Fruit fly (Drosophila melanogaster) whole organism, embryonic: ENCODE results near the gene CG10311.
A peak's percentile ranks its signal among the peaks of the same experiment; 100 is the strongest.

Experiments used
- Atf3 ChIP-seq: fragments of 200-800 bp; sonication (Bioruptor generic); optimal IDR thresholded peaks from 3 replicates; lab custom pipeline; 2016; ENCODE audit warnings: missing biosample characterization, missing genetic modification characterization
- CG10366 ChIP-seq: fragments of 200-800 bp; sonication (Bioruptor generic); IDR thresholded peaks from 2 replicates; pipeline ENCODE4 v1.3.6; 2022; ENCODE audit warnings: missing biosample characterization, missing genetic modification characterization
- CG11093 ChIP-seq: fragments of 200-800 bp; sonication (Bioruptor generic); IDR thresholded peaks from 3 replicates; pipeline ENCODE4 v1.3.6; 2022; ENCODE audit warnings: missing biosample characterization, missing genetic modification characterization
- CG12219 ChIP-seq: fragments of 200-800 bp; sonication (Bioruptor generic); optimal IDR thresholded peaks from 3 replicates; lab custom pipeline; 2018; ENCODE audit warnings: missing biosample characterization, mild to moderate bottlenecking, missing genetic modification characterization
- CG12942 ChIP-seq: fragments of 200-800 bp; sonication (Bioruptor generic); optimal IDR thresholded peaks from 3 replicates; lab custom pipeline; 2016; ENCODE audit warnings: missing biosample characterization, missing genetic modification characterization
- CG13624 ChIP-seq: fragments of 200-800 bp; sonication (Bioruptor generic); optimal IDR thresholded peaks from 2 replicates; lab custom pipeline; 2016; ENCODE audit warnings: missing biosample characterization, missing genetic modification characterization
- CG14441 ChIP-seq: fragments of 200-800 bp; sonication (Bioruptor generic); IDR thresholded peaks from 2 replicates; pipeline ENCODE4 v1.3.6; 2022; ENCODE audit warnings: missing biosample characterization, missing genetic modification characterization
- CG14710 ChIP-seq: fragments of 200-800 bp; sonication (Bioruptor generic); optimal IDR thresholded peaks from 3 replicates; lab custom pipeline; 2019; ENCODE audit warnings: missing biosample characterization, mild to moderate bottlenecking, missing genetic modification characterization, moderate library complexity
- CG1529 ChIP-seq: fragments of 200-800 bp; sonication (Bioruptor generic); optimal IDR thresholded peaks from 3 replicates; lab custom pipeline; 2018; ENCODE audit warnings: missing biosample characterization, missing genetic modification characterization
- CG1647 ChIP-seq: fragments of 200-800 bp; sonication (Bioruptor generic); optimal IDR thresholded peaks from 3 replicates; lab custom pipeline; 2016; ENCODE audit warnings: missing biosample characterization, missing genetic modification characterization
- CG16813 ChIP-seq: fragments of 200-800 bp; sonication (Bioruptor generic); IDR thresholded peaks from 3 replicates; pipeline ENCODE4 v1.3.6; 2022; ENCODE audit warnings: missing biosample characterization, missing genetic modification characterization; ENCODE audit not compliant: partially characterized antibody
- CG17328 ChIP-seq: fragments of 200-800 bp; sonication (Bioruptor generic); IDR thresholded peaks from 2 replicates; pipeline ENCODE4 v1.3.6; 2022; ENCODE audit warnings: missing biosample characterization, missing genetic modification characterization
- CG17568 ChIP-seq: fragments of 200-800 bp; sonication (Bioruptor generic); optimal IDR thresholded peaks from 2 replicates; lab custom pipeline; 2018; ENCODE audit warnings: missing biosample characterization, mild to moderate bottlenecking, missing genetic modification characterization, moderate library complexity
- CG18011 ChIP-seq: fragments of 200-800 bp; sonication (Bioruptor generic); optimal IDR thresholded peaks from 2 replicates; lab custom pipeline; 2017; ENCODE audit warnings: missing biosample characterization, missing genetic modification characterization, mild to moderate bottlenecking, moderate library complexity, missing genotype
- CG2202 ChIP-seq: fragments of 200-800 bp; sonication (Bioruptor generic); optimal IDR thresholded peaks from 2 replicates; lab custom pipeline; 2018; ENCODE audit warnings: missing biosample characterization, mild to moderate bottlenecking, missing genetic modification characterization
- CG31388 ChIP-seq: fragments of 200-800 bp; sonication (Bioruptor generic); optimal IDR thresholded peaks from 2 replicates; lab custom pipeline; 2016; ENCODE audit warnings: missing biosample characterization, missing genetic modification characterization
- CG32767 ChIP-seq: fragments of 200-800 bp; sonication (Bioruptor generic); IDR thresholded peaks from 2 replicates; pipeline ENCODE4 v1.3.6; 2022; ENCODE audit warnings: missing biosample characterization, missing genetic modification characterization
- CG4282 ChIP-seq: fragments of 200-800 bp; sonication (Bioruptor generic); optimal IDR thresholded peaks from 2 replicates; lab custom pipeline; 2016; ENCODE audit warnings: missing biosample characterization, missing genetic modification characterization
- CG4617 ChIP-seq: fragments of 200-800 bp; sonication (Bioruptor generic); optimal IDR thresholded peaks from 3 replicates; lab custom pipeline; 2016; ENCODE audit warnings: missing biosample characterization, missing genetic modification characterization, borderline replicate concordance
- CG6254 ChIP-seq: fragments of 200-800 bp; sonication (Bioruptor generic); optimal IDR thresholded peaks from 3 replicates; lab custom pipeline; 2017; ENCODE audit warnings: mild to moderate bottlenecking, missing biosample characterization, missing genetic modification reagents, missing genetic modification characterization
- CG6791 ChIP-seq: fragments of 200-800 bp; sonication (Bioruptor generic); IDR thresholded peaks from 3 replicates; pipeline ENCODE4 v1.3.6; 2022; ENCODE audit warnings: missing biosample characterization, missing genetic modification characterization; ENCODE audit not compliant: partially characterized antibody
- CG9609 ChIP-seq: fragments of 200-800 bp; sonication (Bioruptor generic); optimal IDR thresholded peaks from 3 replicates; lab custom pipeline; 2016; ENCODE audit warnings: missing biosample characterization, missing genetic modification characterization
- CG9932 ChIP-seq: fragments of 200-800 bp; sonication (Bioruptor generic); IDR thresholded peaks from 2 replicates; pipeline ENCODE4 v1.3.6; 2022; ENCODE audit warnings: missing biosample characterization, missing genetic modification characterization
- Doc2 ChIP-seq: fragments of 200-800 bp; sonication (Bioruptor generic); IDR thresholded peaks from 2 replicates; pipeline ENCODE4 v1.3.6; 2022; ENCODE audit warnings: missing biosample characterization, missing genetic modification characterization
- Hr78 ChIP-seq, 2 experiments: fragments of 200-800 bp in 1 of 2; fragments of >200 bp in 1 of 2; sonication (Bioruptor generic) in 1 of 2; optimal IDR thresholded peaks; 2 replicates each; lab custom pipeline; 2017 to 2019; ENCODE audit warnings: missing biosample characterization in 2 of 2, missing genetic modification characterization in 2 of 2, mild to moderate bottlenecking in 1 of 2, moderate library complexity in 1 of 2
- MBD-R2 ChIP-seq: fragments of 200-800 bp; sonication (Bioruptor generic); IDR thresholded peaks from 2 replicates; pipeline ENCODE4 v1.3.6; 2022; ENCODE audit warnings: missing biosample characterization, missing genetic modification characterization
- Max ChIP-seq: fragments of 200-800 bp; sonication (Bioruptor generic); optimal IDR thresholded peaks from 2 replicates; lab custom pipeline; 2016; ENCODE audit warnings: missing biosample characterization, mild to moderate bottlenecking, missing genetic modification characterization
- Mes4 ChIP-seq: fragments of 200-800 bp; sonication (Bioruptor generic); optimal IDR thresholded peaks from 2 replicates; lab custom pipeline; 2016; ENCODE audit warnings: missing biosample characterization, missing genetic modification characterization
- Mrtf ChIP-seq: fragments of 200-800 bp; sonication (Bioruptor generic); IDR thresholded peaks from 3 replicates; pipeline ENCODE4 v1.3.6; 2022; ENCODE audit warnings: missing biosample characterization, missing genetic modification characterization
- PHDP ChIP-seq: fragments of 200-800 bp; sonication (Bioruptor generic); optimal IDR thresholded peaks from 3 replicates; lab custom pipeline; 2018; ENCODE audit warnings: missing biosample characterization, mild to moderate bottlenecking, missing genetic modification characterization, moderate library complexity
- Ssrp ChIP-seq: fragments of 200-800 bp; sonication (Bioruptor generic); optimal IDR thresholded peaks from 2 replicates; lab custom pipeline; 2018; ENCODE audit warnings: missing biosample characterization, mild to moderate bottlenecking, missing genetic modification characterization, moderate library complexity
- Tbp ChIP-seq: fragments of >200 bp; optimal IDR thresholded peaks from 2 replicates; lab custom pipeline; 2018; ENCODE audit warnings: missing biosample characterization, missing genetic modification characterization
- ac ChIP-seq: fragments of 200-800 bp; sonication (Bioruptor generic); optimal IDR thresholded peaks from 3 replicates; lab custom pipeline; 2017; ENCODE audit warnings: missing biosample characterization, mild to moderate bottlenecking, missing genetic modification characterization
- ase ChIP-seq: fragments of 200-800 bp; sonication (Bioruptor generic); IDR thresholded peaks from 3 replicates; pipeline ENCODE4 v1.3.6; 2022; ENCODE audit warnings: missing biosample characterization, missing genetic modification characterization
- chn ChIP-seq: fragments of 200-800 bp; sonication (Bioruptor generic); optimal IDR thresholded peaks from 2 replicates; lab custom pipeline; 2016; ENCODE audit warnings: missing biosample characterization, missing genetic modification characterization
- danr ChIP-seq: fragments of 200-800 bp; sonication (Bioruptor generic); IDR thresholded peaks from 2 replicates; pipeline ENCODE4 v1.3.6; 2022; ENCODE audit warnings: missing biosample characterization, missing genetic modification characterization
- hkb ChIP-seq, 2 experiments: fragments of 200-800 bp in 1 of 2; fragments of >200 bp in 1 of 2; sonication (Bioruptor generic) in 1 of 2; IDR thresholded peaks in 1 of 2; optimal IDR thresholded peaks in 1 of 2; 2 replicates each; pipeline versions ENCODE4 v1.3.6 to Lab custom; 2017 to 2022; ENCODE audit warnings: missing biosample characterization in 1 of 2, missing genetic modification characterization in 1 of 2
- lab ChIP-seq: fragments of 200-800 bp; sonication (Bioruptor generic); optimal IDR thresholded peaks from 3 replicates; lab custom pipeline; 2017; ENCODE audit warnings: missing biosample characterization, missing genetic modification characterization, mild to moderate bottlenecking, moderate library complexity, missing genetic modification reagents
- lbe ChIP-seq: fragments of 200-800 bp; sonication (Bioruptor generic); optimal IDR thresholded peaks from 2 replicates; lab custom pipeline; 2016; ENCODE audit warnings: missing biosample characterization, mild to moderate bottlenecking, missing genetic modification characterization
- luna ChIP-seq: fragments of 200-800 bp; sonication (Bioruptor generic); optimal IDR thresholded peaks from 2 replicates; lab custom pipeline; 2016; ENCODE audit warnings: missing biosample characterization, missing genetic modification characterization
- mam ChIP-seq: fragments of 200-800 bp; sonication (Bioruptor generic); optimal IDR thresholded peaks from 3 replicates; lab custom pipeline; 2016; ENCODE audit warnings: missing biosample characterization, missing genetic modification characterization
- mld ChIP-seq: fragments of 200-800 bp; sonication (Bioruptor generic); IDR thresholded peaks from 3 replicates; pipeline ENCODE4 v1.3.6; 2022; ENCODE audit warnings: missing biosample characterization, missing genetic modification characterization; ENCODE audit not compliant: partially characterized antibody
- prd ChIP-seq, 3 experiments: fragments of >200 bp in 2 of 3; fragments of 200-800 bp in 1 of 3; sonication (Bioruptor generic) in 1 of 3; optimal IDR thresholded peaks in 2 of 3; IDR thresholded peaks in 1 of 3; 2 replicates in 2 of 3; 3 replicates in 1 of 3; pipeline versions ENCODE4 v1.3.6 to Lab custom; 2017 to 2022; ENCODE audit warnings: missing biosample characterization in 1 of 3, missing genetic modification characterization in 1 of 3
- row ChIP-seq: fragments of 200-800 bp; sonication (Bioruptor generic); IDR thresholded peaks from 3 replicates; pipeline ENCODE4 v1.3.6; 2022; ENCODE audit warnings: missing biosample characterization, missing genetic modification characterization
- sd ChIP-seq: fragments of 200-800 bp; sonication (Bioruptor generic); optimal IDR thresholded peaks from 3 replicates; lab custom pipeline; 2018; ENCODE audit warnings: missing biosample characterization, mild to moderate bottlenecking, missing genetic modification characterization, moderate library complexity
- slbo ChIP-seq: fragments of 200-800 bp; sonication (Bioruptor generic); IDR thresholded peaks from 2 replicates; pipeline ENCODE4 v1.3.6; 2022; ENCODE audit warnings: missing biosample characterization, missing genetic modification characterization
- trem ChIP-seq: fragments of 200-800 bp; optimal IDR thresholded peaks from 3 replicates; lab custom pipeline; 2019; ENCODE audit warnings: missing biosample characterization, mild to moderate bottlenecking, missing genetic modification characterization, moderate library complexity
- wdn ChIP-seq: fragments of 200-800 bp; sonication (Bioruptor generic); IDR thresholded peaks from 2 replicates; pipeline ENCODE4 v1.3.6; 2022; ENCODE audit warnings: missing biosample characterization, missing genetic modification characterization
- z ChIP-seq: fragments of 200-800 bp; sonication (Bioruptor generic); IDR thresholded peaks from 3 replicates; pipeline ENCODE4 v1.3.6; 2022; ENCODE audit warnings: missing biosample characterization, missing genetic modification characterization

The CG10311 gene

dm6 chr3R:16341817-16342374, 14.9 kb downstream of the CG10311 start, which contains the start of the genes SF2 and pad (continued):
- TF ChIP-seq ac (GFP tag; lab: Kevin White, UChicago) (no peak), Doc2 (GFP tag; lab: Robert Waterston, UW) (no peak), CG14441 (peak; percentile 70), CG16813 (peak; percentile 98), sd (tag; lab: Kevin White, UChicago) (peak; percentile 77), lab (peak; percentile 79), CG6791 (GFP tag; lab: Robert Waterston, UW) (peak; percentile 80), row (GFP tag; lab: Robert Waterston, UW) (peak; percentile 97), luna (GFP tag; lab: Kevin White, UChicago) (no peak), CG17568 (GFP tag; lab: Kevin White, UChicago) (peak; percentile 55), lbe (GFP tag; lab: Kevin White, UChicago) (peak; percentile 82), CG4282 (GFP tag; lab: Kevin White, UChicago) (peak; percentile 42), CG13624 (GFP tag; lab: Kevin White, UChicago) (peak; percentile 80), Atf3 (GFP tag; lab: Kevin White, UChicago) (peak; percentile 79), z (GFP tag; lab: Robert Waterston, UW) (no peak), trem (tag; lab: Kevin White, UChicago) (peak; percentile 88), MBD-R2 (peak; percentile 74), CG12219 (GFP tag; lab: Kevin White, UChicago) (no peak), CG14710 (tag; lab: Kevin White, UChicago) (peak; percentile 89), CG17328 (GFP tag; lab: Robert Waterston, UW) (peak; percentile 57), CG9932 (GFP tag; lab: Robert Waterston, UW) (peak; percentile 93), mld (GFP tag; lab: Robert Waterston, UW) (peak; percentile 82), CG11093 (GFP tag; lab: Robert Waterston, UW) (no peak; the same call in 2 of the 3 replicates), CG6254 (peak; percentile 41), PHDP (peak; percentile 73), chn (GFP tag; lab: Kevin White, UChicago) (peak; percentile 87), CG4617 (peak; percentile 68), CG1529 (GFP tag; lab: Kevin White, UChicago) (peak; percentile 24), Mes4 (GFP tag; lab: Kevin White, UChicago) (peak; percentile 57), Tbp (GFP tag; lab: Kevin White, UChicago) (peak; percentile 24), CG12942 (GFP tag; lab: Kevin White, UChicago) (peak; percentile 78), slbo (GFP tag; lab: Robert Waterston, UW) (peak; percentile 88), Mrtf (no peak; the same call in 2 of the 3 replicates), CG31388 (peak; percentile 46), hkb (optimal IDR thresholded peaks at IDR 0.05; lab: Kevin White, UChicago) (no peak), hkb (GFP tag; IDR thresholded peaks at IDR 0.05; lab: Robert Waterston, UW) (peak; percentile 51), wdn (peak; percentile 73), CG2202 (tag; lab: Kevin White, UChicago) (peak; percentile 59), CG32767 (GFP tag; lab: Robert Waterston, UW) (peak; percentile 16), CG10366 (0 out of 2 replicates have a peak, but pooled peaks have one; percentile 60), CG9609 (peak; percentile 64), Max (GFP tag; lab: Kevin White, UChicago) (peak; percentile 87), ase (GFP tag; lab: Robert Waterston, UW) (peak; percentile 59; the same call in 1 of the 3 replicates), CG1647 (GFP tag; lab: Kevin White, UChicago) (peak; percentile 78), mam (GFP tag; lab: Kevin White, UChicago) (peak; percentile 84), Hr78 (GFP tag; optimal IDR thresholded peaks at IDR 0.05; lab: Kevin White, UChicago) (no peak), prd (optimal IDR thresholded peaks at IDR 0.05; lab: Kevin White, UChicago) (no peak), prd (GFP tag; IDR thresholded peaks at IDR 0.05; lab: Robert Waterston, UW) (peak; percentile 86), CG18011 (GFP tag; lab: Kevin White, UChicago) (peak; percentile 63), Ssrp (tag; lab: Kevin White, UChicago) (peak; percentile 73), danr (peak; percentile 54; the same call in 1 of the 2 replicates)
